Fruit fly (Drosophila melanogaster) whole organism, embryonic: ENCODE data around the gene CG44139.
A peak's percentile ranks its signal among the peaks of the same experiment; 100 is the strongest.

Experiments
- B-H2 ChIP-seq: fragments of 200-800 bp; sonication (Bioruptor generic); optimal IDR thresholded peaks from 2 replicates; lab custom pipeline; 2018; ENCODE audit warnings: missing biosample characterization, mild to moderate bottlenecking, missing genetic modification characterization
- Bgb ChIP-seq: fragments of 200-800 bp; sonication (Bioruptor generic); IDR thresholded peaks from 2 replicates; pipeline ENCODE4 v1.3.6; 2022; ENCODE audit warnings: missing biosample characterization, missing genetic modification characterization; ENCODE audit not compliant: partially characterized antibody
- CG10209 ChIP-seq: fragments of 200-800 bp; sonication (Bioruptor generic); optimal IDR thresholded peaks from 3 replicates; lab custom pipeline; 2017; ENCODE audit warnings: missing biosample characterization, mild to moderate bottlenecking, missing genetic modification characterization, missing genetic modification reagents
- CG10321 ChIP-seq: fragments of 200-800 bp; sonication (Bioruptor generic); IDR thresholded peaks from 2 replicates; pipeline ENCODE4 v1.3.6; 2022; ENCODE audit warnings: missing biosample characterization, missing genetic modification characterization
- CG10979 ChIP-seq: fragments of 200-800 bp; sonication (Bioruptor generic); optimal IDR thresholded peaks from 2 replicates; lab custom pipeline; 2018; ENCODE audit warnings: missing biosample characterization, mild to moderate bottlenecking, missing genetic modification characterization, moderate library complexity
- CG11085 ChIP-seq: fragments of 200-800 bp; sonication (Bioruptor generic); IDR thresholded peaks from 2 replicates; pipeline ENCODE4 v1.3.6; 2022; ENCODE audit warnings: missing biosample characterization, missing genetic modification characterization
- CG1233 ChIP-seq: fragments of 200-800 bp; sonication (Bioruptor generic); optimal IDR thresholded peaks from 4 replicates; lab custom pipeline; 2018; ENCODE audit warnings: missing biosample characterization, mild to moderate bottlenecking, missing genetic modification characterization
- CG12391 ChIP-seq: fragments of 200-800 bp; sonication (Bioruptor generic); optimal IDR thresholded peaks from 3 replicates; lab custom pipeline; 2018; ENCODE audit warnings: missing biosample characterization, mild to moderate bottlenecking, missing genetic modification characterization, moderate library complexity
- CG12659 ChIP-seq: fragments of 200-800 bp; sonication (Bioruptor generic); optimal IDR thresholded peaks from 3 replicates; lab custom pipeline; 2017; ENCODE audit warnings: mild to moderate bottlenecking, missing biosample characterization, missing genetic modification reagents, missing genetic modification characterization
- CG17359 ChIP-seq: fragments of 200-800 bp; sonication (Bioruptor generic); optimal IDR thresholded peaks from 3 replicates; lab custom pipeline; 2018; ENCODE audit warnings: missing biosample characterization, mild to moderate bottlenecking, missing genetic modification characterization, moderate library complexity
- CG17568 ChIP-seq: fragments of 200-800 bp; sonication (Bioruptor generic); optimal IDR thresholded peaks from 2 replicates; lab custom pipeline; 2018; ENCODE audit warnings: missing biosample characterization, mild to moderate bottlenecking, missing genetic modification characterization, moderate library complexity
- CG1832 ChIP-seq: fragments of 200-800 bp; sonication (Bioruptor generic); optimal IDR thresholded peaks from 2 replicates; lab custom pipeline; 2017; ENCODE audit warnings: missing biosample characterization, mild to moderate bottlenecking, missing genetic modification characterization, inconsistent platforms
- CG2712 ChIP-seq: fragments of 200-800 bp; optimal IDR thresholded peaks from 3 replicates; lab custom pipeline; 2019; ENCODE audit warnings: missing biosample characterization, mild to moderate bottlenecking, missing genetic modification characterization, moderate library complexity
- CG4404 ChIP-seq: fragments of 200-800 bp; sonication (Bioruptor generic); IDR thresholded peaks from 2 replicates; pipeline ENCODE4 v1.3.6; 2022; ENCODE audit warnings: missing biosample characterization, missing genetic modification characterization
- CG4820 ChIP-seq: fragments of 200-800 bp; sonication (Bioruptor generic); optimal IDR thresholded peaks from 3 replicates; lab custom pipeline; 2016; ENCODE audit warnings: missing biosample characterization, missing genetic modification characterization
- CG6254 ChIP-seq: fragments of 200-800 bp; sonication (Bioruptor generic); optimal IDR thresholded peaks from 3 replicates; lab custom pipeline; 2017; ENCODE audit warnings: mild to moderate bottlenecking, missing biosample characterization, missing genetic modification reagents, missing genetic modification characterization
- CG7839 ChIP-seq: fragments of 200-800 bp; sonication (Bioruptor generic); optimal IDR thresholded peaks from 3 replicates; lab custom pipeline; 2018; ENCODE audit warnings: missing biosample characterization, mild to moderate bottlenecking, missing genetic modification characterization, moderate library complexity
- CG8478 ChIP-seq: fragments of >200 bp; optimal IDR thresholded peaks from 2 replicates; lab custom pipeline; 2018
- CG9609 ChIP-seq: fragments of 200-800 bp; sonication (Bioruptor generic); optimal IDR thresholded peaks from 3 replicates; lab custom pipeline; 2016; ENCODE audit warnings: missing biosample characterization, missing genetic modification characterization
- CG9727 ChIP-seq: fragments of 200-800 bp; sonication (Bioruptor generic); optimal IDR thresholded peaks from 3 replicates; lab custom pipeline; 2017; ENCODE audit warnings: missing biosample characterization, mild to moderate bottlenecking, missing genetic modification characterization
- Dip2 ChIP-seq: fragments of 200-800 bp; sonication (Bioruptor generic); IDR thresholded peaks from 2 replicates; pipeline ENCODE4 v1.3.6; 2022; ENCODE audit warnings: missing biosample characterization, missing genetic modification characterization
- Hr3 ChIP-seq: fragments of 200-800 bp; sonication (Bioruptor generic); optimal IDR thresholded peaks from 3 replicates; lab custom pipeline; 2016; ENCODE audit warnings: missing biosample characterization, missing genetic modification characterization
- Hr51 ChIP-seq, 2 experiments: fragments of 200-800 bp; sonication (Bioruptor generic); optimal IDR thresholded peaks; 2 replicates in 1 of 2; 3 replicates in 1 of 2; lab custom pipeline; 2016 to 2018; ENCODE audit warnings: missing biosample characterization in 2 of 2, missing genetic modification characterization in 2 of 2, mild to moderate bottlenecking in 1 of 2, moderate library complexity in 1 of 2
- Lim3 ChIP-seq: fragments of 200-800 bp; sonication (Bioruptor generic); IDR thresholded peaks from 2 replicates; pipeline ENCODE4 v1.3.6; 2022; ENCODE audit warnings: missing biosample characterization, missing genetic modification characterization
- Nf-YC ChIP-seq: fragments of 200-800 bp; optimal IDR thresholded peaks from 3 replicates; lab custom pipeline; 2019; ENCODE audit warnings: missing biosample characterization, mild to moderate bottlenecking, missing genetic modification characterization, moderate library complexity
- NfI ChIP-seq: fragments of 200-800 bp; sonication (Bioruptor generic); optimal IDR thresholded peaks from 3 replicates; lab custom pipeline; 2018; ENCODE audit warnings: missing biosample characterization, mild to moderate bottlenecking, missing genetic modification characterization, moderate library complexity
- PHDP ChIP-seq: fragments of 200-800 bp; sonication (Bioruptor generic); optimal IDR thresholded peaks from 3 replicates; lab custom pipeline; 2018; ENCODE audit warnings: missing biosample characterization, mild to moderate bottlenecking, missing genetic modification characterization, moderate library complexity
- Sox100B ChIP-seq: fragments of 200-800 bp; sonication (Bioruptor generic); optimal IDR thresholded peaks from 3 replicates; lab custom pipeline; 2018; ENCODE audit warnings: missing biosample characterization, mild to moderate bottlenecking, missing genetic modification characterization
- TFAM ChIP-seq: fragments of 200-800 bp; sonication (Bioruptor generic); optimal IDR thresholded peaks from 2 replicates; lab custom pipeline; 2017; ENCODE audit warnings: missing biosample characterization, missing genetic modification characterization, inconsistent platforms
- abd-A ChIP-seq: fragments of 200-800 bp; sonication (Bioruptor generic); optimal IDR thresholded peaks from 3 replicates; lab custom pipeline; 2019; ENCODE audit warnings: missing biosample characterization, mild to moderate bottlenecking, missing genetic modification characterization, moderate library complexity
- ash1 ChIP-seq: fragments of 200-800 bp; sonication (Bioruptor generic); optimal IDR thresholded peaks from 2 replicates; lab custom pipeline; 2018; ENCODE audit warnings: missing biosample characterization, mild to moderate bottlenecking, missing genetic modification characterization
- cg ChIP-seq: fragments of 200-800 bp; sonication (Bioruptor generic); optimal IDR thresholded peaks from 3 replicates; lab custom pipeline; 2019; ENCODE audit warnings: missing biosample characterization, mild to moderate bottlenecking, missing genetic modification characterization, moderate library complexity
- chn ChIP-seq: fragments of 200-800 bp; sonication (Bioruptor generic); optimal IDR thresholded peaks from 2 replicates; lab custom pipeline; 2016; ENCODE audit warnings: missing biosample characterization, missing genetic modification characterization
- crc ChIP-seq: fragments of 200-800 bp; sonication (Bioruptor generic); optimal IDR thresholded peaks from 2 replicates; lab custom pipeline; 2016; ENCODE audit warnings: missing biosample characterization, missing genetic modification characterization
- crp ChIP-seq, 2 experiments: fragments of 200-800 bp; sonication (Bioruptor generic); optimal IDR thresholded peaks; 2 replicates in 1 of 2; 3 replicates in 1 of 2; lab custom pipeline; 2017; ENCODE audit warnings: missing biosample characterization in 2 of 2, missing genetic modification characterization in 2 of 2, mild to moderate bottlenecking in 1 of 2, moderate library complexity in 1 of 2
- cwo ChIP-seq: fragments of 200-800 bp; sonication (Bioruptor generic); optimal IDR thresholded peaks from 3 replicates; lab custom pipeline; 2017; ENCODE audit warnings: missing biosample characterization, missing genetic modification characterization, mild to moderate bottlenecking, moderate library complexity, missing genetic modification reagents
- gcm2 ChIP-seq: fragments of 200-800 bp; sonication (Bioruptor generic); optimal IDR thresholded peaks from 2 replicates; lab custom pipeline; 2016; ENCODE audit warnings: missing biosample characterization, missing genetic modification characterization
- grau ChIP-seq: fragments of 200-800 bp; optimal IDR thresholded peaks from 3 replicates; lab custom pipeline; 2019; ENCODE audit warnings: missing biosample characterization, mild to moderate bottlenecking, missing genetic modification characterization, moderate library complexity
- gro ChIP-seq: fragments of 200-800 bp; sonication (Bioruptor generic); optimal IDR thresholded peaks from 2 replicates; lab custom pipeline; 2016; ENCODE audit warnings: missing biosample characterization, missing genetic modification characterization
- h ChIP-seq: fragments of >200 bp; optimal IDR thresholded peaks from 2 replicates; lab custom pipeline; 2017
- ham ChIP-seq: fragments of 200-800 bp; sonication (Bioruptor generic); IDR thresholded peaks from 2 replicates; pipeline ENCODE4 v1.3.6; 2022; ENCODE audit warnings: missing biosample characterization, missing genetic modification characterization
- lab ChIP-seq: fragments of 200-800 bp; sonication (Bioruptor generic); optimal IDR thresholded peaks from 3 replicates; lab custom pipeline; 2017; ENCODE audit warnings: missing biosample characterization, missing genetic modification characterization, mild to moderate bottlenecking, moderate library complexity, missing genetic modification reagents
- repo ChIP-seq: fragments of 200-800 bp; sonication (Bioruptor generic); optimal IDR thresholded peaks from 2 replicates; lab custom pipeline; 2016; ENCODE audit warnings: missing biosample characterization, missing genetic modification characterization
- rib ChIP-seq: fragments of 200-800 bp; sonication (Bioruptor generic); IDR thresholded peaks from 2 replicates; pipeline ENCODE4 v1.3.6; 2022; ENCODE audit warnings: missing biosample characterization, missing genetic modification characterization
- salm ChIP-seq: fragments of 200-800 bp; sonication (Bioruptor generic); optimal IDR thresholded peaks from 2 replicates; lab custom pipeline; 2018; ENCODE audit warnings: missing biosample characterization, mild to moderate bottlenecking, missing genetic modification characterization
- tio ChIP-seq: fragments of 200-800 bp; sonication (Bioruptor generic); optimal IDR thresholded peaks from 2 replicates; lab custom pipeline; 2017; ENCODE audit warnings: missing biosample characterization, missing genetic modification characterization, inconsistent platforms
- tx ChIP-seq: fragments of 200-800 bp; sonication (Bioruptor generic); optimal IDR thresholded peaks from 2 replicates; lab custom pipeline; 2016; ENCODE audit warnings: missing biosample characterization, missing genetic modification characterization
- vvl ChIP-seq: fragments of 200-800 bp; sonication (Bioruptor generic); IDR thresholded peaks from 2 replicates; pipeline ENCODE4 v1.3.6; 2022; ENCODE audit warnings: missing biosample characterization, missing genetic modification characterization
- wor ChIP-seq: fragments of 200-800 bp; sonication (Bioruptor generic); IDR thresholded peaks from 2 replicates; pipeline ENCODE4 v1.3.6; 2022; ENCODE audit warnings: missing biosample characterization, missing genetic modification characterization
- zen ChIP-seq: fragments of 200-800 bp; sonication (Bioruptor generic); optimal IDR thresholded peaks from 3 replicates; lab custom pipeline; 2018; ENCODE audit warnings: missing biosample characterization, mild to moderate bottlenecking, missing genetic modification characterization, moderate library complexity

The CG44139 gene

DNA sequence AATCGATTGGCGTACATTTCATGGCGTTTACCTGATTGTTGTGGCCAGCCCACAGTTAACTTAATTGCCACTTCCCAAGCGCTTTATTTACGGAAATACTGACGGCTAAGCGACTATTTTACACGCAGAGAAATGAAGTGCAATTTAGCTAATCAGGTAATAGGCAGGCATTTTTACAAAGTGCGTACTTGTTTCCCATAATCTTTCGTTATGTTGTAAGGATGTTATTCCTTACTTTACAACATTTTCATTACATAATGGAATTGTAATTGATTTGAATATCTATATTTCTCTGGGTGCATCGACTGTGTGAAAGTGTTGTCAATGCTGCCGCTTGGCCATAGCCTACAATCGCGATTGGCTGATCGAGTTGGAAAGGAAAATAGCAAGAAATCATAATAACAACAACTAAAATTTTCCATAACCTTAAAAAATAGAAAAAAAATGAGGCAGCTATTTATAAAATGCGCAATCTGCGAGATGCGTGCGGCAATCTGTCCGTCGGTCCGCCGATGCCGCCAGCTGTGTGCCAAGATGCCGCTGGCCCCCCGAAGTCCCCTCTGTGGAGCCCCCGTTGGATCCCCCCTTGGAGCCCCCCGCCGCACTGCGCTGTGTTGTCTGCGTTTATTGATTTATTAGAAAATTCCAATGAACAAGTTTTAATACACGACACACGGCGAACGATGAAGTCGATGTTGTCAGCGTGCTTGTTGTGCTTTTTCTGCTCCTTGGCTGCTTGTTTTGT is 2.0 kb downstream of the CG44139 start (continued):
- no peak for TF ChIP-seq crp (GFP tag; optimal IDR thresholded peaks at IDR 0.05; lab: Kevin White, UChicago)
- TF ChIP-seq gro (GFP tag; lab: Kevin White, UChicago) = no peak
- TF ChIP-seq TFAM (GFP tag; lab: Kevin White, UChicago) = no peak
- peak; percentile 31 for TF ChIP-seq salm
- peak; percentile 62 for TF ChIP-seq lab (GFP tag; lab: Kevin White, UChicago)
- peak; percentile 28 for TF ChIP-seq chn (GFP tag; lab: Kevin White, UChicago)
- peak; percentile 58 for TF ChIP-seq CG2712 (tag; lab: Kevin White, UChicago)
- no peak for TF ChIP-seq Dip2
- no peak for TF ChIP-seq cg (GFP tag; lab: Kevin White, UChicago)
- TF ChIP-seq CG10979 (tag; lab: Kevin White, UChicago) = peak; percentile 42
- no peak for TF ChIP-seq CG17568 (GFP tag; lab: Kevin White, UChicago)
- peak; percentile 46 for TF ChIP-seq CG4820
- TF ChIP-seq NfI = peak; percentile 43
- no peak for TF ChIP-seq Bgb (GFP tag; lab: Robert Waterston, UW)
- TF ChIP-seq CG8478 (lab: Kevin White, UChicago) = no peak
- TF ChIP-seq rib (GFP tag; lab: Robert Waterston, UW) = no peak
- peak; percentile 57 for TF ChIP-seq grau (tag; lab: Kevin White, UChicago)
- TF ChIP-seq gcm2 (GFP tag; lab: Kevin White, UChicago) = no peak
- peak; percentile 24 for TF ChIP-seq tio
- TF ChIP-seq CG11085 = no peak
- no peak for TF ChIP-seq ham (GFP tag; lab: Robert Waterston, UW)
- no peak for TF ChIP-seq CG1832 (GFP tag; lab: Kevin White, UChicago)
- TF ChIP-seq CG12391 (tag; lab: Kevin White, UChicago) = peak; percentile 44
- peak; percentile 59 for TF ChIP-seq wor
- TF ChIP-seq repo = peak; percentile 7
- TF ChIP-seq Hr51 (GFP tag; optimal IDR thresholded peaks at IDR 0.05; lab: Kevin White, UChicago) = peak in 1 of 2 experiments; percentile 65
- no peak for TF ChIP-seq CG4404 (GFP tag; lab: Robert Waterston, UW)
- TF ChIP-seq Lim3 (GFP tag; lab: Robert Waterston, UW) = no peak
- TF ChIP-seq CG9727 (GFP tag; lab: Kevin White, UChicago) = peak; percentile 4
- TF ChIP-seq crc (GFP tag; lab: Kevin White, UChicago) = no peak
- TF ChIP-seq zen (tag; lab: Kevin White, UChicago) = no peak
- TF ChIP-seq CG10321 (GFP tag; lab: Robert Waterston, UW) = no peak
- TF ChIP-seq Sox100B (GFP tag; lab: Kevin White, UChicago) = peak; percentile 44
- peak; percentile 77 for TF ChIP-seq vvl (GFP tag; lab: Robert Waterston, UW)
- TF ChIP-seq PHDP (tag; lab: Kevin White, UChicago) = peak; percentile 39
- TF ChIP-seq CG1233 (GFP tag; lab: Kevin White, UChicago) = no peak
- no peak for TF ChIP-seq tx (GFP tag; lab: Kevin White, UChicago)
- peak; percentile 24 for TF ChIP-seq CG12659
- peak; percentile 75 for TF ChIP-seq CG17359 (tag; lab: Kevin White, UChicago)
- peak; percentile 12 for TF ChIP-seq cwo
- TF ChIP-seq h (lab: Kevin White, UChicago) = no peak
- peak; percentile 27 for TF ChIP-seq CG10209 (GFP tag; lab: Kevin White, UChicago)
- TF ChIP-seq CG9609 (GFP tag; lab: Kevin White, UChicago) = peak; percentile 37
- no peak for TF ChIP-seq B-H2 (GFP tag; lab: Kevin White, UChicago)
- peak; percentile 66 for TF ChIP-seq CG7839 (tag; lab: Kevin White, UChicago)
- no peak for TF ChIP-seq abd-A
- peak; percentile 40 for TF ChIP-seq Hr3
- TF ChIP-seq CG6254 (GFP tag; lab: Kevin White, UChicago) = no peak
- TF ChIP-seq Nf-YC (tag; lab: Kevin White, UChicago) = no peak
- TF ChIP-seq ash1 = no peak
